Worm (Caenorhabditis elegans) whole organism, late embryonic: ENCODE data around the gene C45G9.4.

ENCODE experiments used
- C08G9.2 ChIP-seq: sonication (generic microtip); optimal IDR thresholded peaks from 2 replicates; lab custom pipeline; 2016; ENCODE audit warnings: mild to moderate bottlenecking, missing genetic modification characterization, moderate library complexity, missing compliant biosample characterization
- C38D4.7 ChIP-seq: fragments of 200-800 bp; sonication (Bioruptor generic); optimal IDR thresholded peaks from 2 replicates; lab custom pipeline; 2018; ENCODE audit warnings: mild to moderate bottlenecking, missing genetic modification characterization, moderate library complexity, missing compliant biosample characterization
- F13H6.1 ChIP-seq: sonication (generic microtip); optimal IDR thresholded peaks from 2 replicates; lab custom pipeline; 2016; ENCODE audit warnings: missing genetic modification characterization, missing compliant biosample characterization
- Y22D7AL.16 ChIP-seq: sonication (generic microtip); optimal IDR thresholded peaks from 2 replicates; lab custom pipeline; 2016; ENCODE audit warnings: missing genetic modification characterization, missing compliant biosample characterization
- ama-1 ChIP-seq: fragments of 150-350 bp; optimal IDR thresholded peaks from 2 replicates; lab custom pipeline; 2014
- ceh-14 ChIP-seq: sonication (generic microtip); optimal IDR thresholded peaks from 2 replicates; lab custom pipeline; 2016; ENCODE audit warnings: missing genotype, missing genetic modification characterization, missing compliant biosample characterization
- ceh-19 ChIP-seq: fragments of 200-800 bp; sonication (Bioruptor generic); optimal IDR thresholded peaks from 2 replicates; lab custom pipeline; 2018; ENCODE audit warnings: mild to moderate bottlenecking, missing genetic modification characterization, missing compliant biosample characterization
- ceh-2 ChIP-seq: sonication (generic microtip); optimal IDR thresholded peaks from 2 replicates; lab custom pipeline; 2016; ENCODE audit warnings: missing genotype, missing genetic modification characterization, missing compliant biosample characterization
- ceh-24 ChIP-seq: sonication (generic microtip); optimal IDR thresholded peaks from 2 replicates; lab custom pipeline; 2016; ENCODE audit warnings: mild to moderate bottlenecking, missing genetic modification characterization, missing compliant biosample characterization
- ceh-30 ChIP-seq: fragments of 150-350 bp; optimal IDR thresholded peaks from 2 replicates; lab custom pipeline; 2014; ENCODE audit warnings: missing biosample characterization, missing genetic modification characterization
- ceh-31 ChIP-seq: sonication (generic microtip); optimal IDR thresholded peaks from 2 replicates; lab custom pipeline; 2016; ENCODE audit warnings: missing genetic modification characterization, missing compliant biosample characterization
- ceh-48 ChIP-seq: sonication (generic microtip); optimal IDR thresholded peaks from 2 replicates; lab custom pipeline; 2016; ENCODE audit warnings: missing genetic modification characterization, inconsistent platforms, missing compliant biosample characterization
- che-1 ChIP-seq: sonication (generic microtip); optimal IDR thresholded peaks from 2 replicates; lab custom pipeline; 2016; ENCODE audit warnings: mild to moderate bottlenecking, missing genetic modification characterization, missing compliant biosample characterization
- dve-1 ChIP-seq: sonication (generic microtip); optimal IDR thresholded peaks from 2 replicates; lab custom pipeline; 2017; ENCODE audit warnings: antibody characterized with exemption, mild to moderate bottlenecking, missing genetic modification characterization, missing compliant biosample characterization
- elt-2 ChIP-seq: sonication (generic microtip); optimal IDR thresholded peaks from 2 replicates; lab custom pipeline; 2016; ENCODE audit warnings: missing genetic modification reagents, missing genetic modification characterization, missing compliant biosample characterization
- ets-4 ChIP-seq: sonication (generic microtip); optimal IDR thresholded peaks from 2 replicates; lab custom pipeline; 2016; ENCODE audit warnings: missing genetic modification characterization, missing compliant biosample characterization
- hlh-13 ChIP-seq: fragments of 200-800 bp; sonication (Bioruptor generic); optimal IDR thresholded peaks from 2 replicates; lab custom pipeline; 2018; ENCODE audit warnings: mild to moderate bottlenecking, missing genetic modification characterization, missing compliant biosample characterization
- hlh-15 ChIP-seq: sonication (generic microtip); optimal IDR thresholded peaks from 2 replicates; lab custom pipeline; 2016; ENCODE audit warnings: missing genetic modification characterization, missing compliant biosample characterization
- hlh-30 ChIP-seq: sonication (generic microtip); optimal IDR thresholded peaks from 2 replicates; lab custom pipeline; 2017; ENCODE audit warnings: antibody characterized with exemption, missing genetic modification characterization, missing compliant biosample characterization; ENCODE audit not compliant: insufficient read depth
- hlh-8 ChIP-seq: sonication (generic microtip); optimal IDR thresholded peaks from 2 replicates; lab custom pipeline; 2016; ENCODE audit warnings: missing genotype, missing genetic modification characterization, missing compliant biosample characterization
- nfya-1 ChIP-seq: sonication (generic microtip); optimal IDR thresholded peaks from 2 replicates; lab custom pipeline; 2017; ENCODE audit warnings: missing genetic modification characterization, mild to moderate bottlenecking, missing compliant biosample characterization, antibody characterized with exemption, moderate library complexity
- odd-2 ChIP-seq: sonication (generic microtip); optimal IDR thresholded peaks from 2 replicates; lab custom pipeline; 2017; ENCODE audit warnings: antibody characterized with exemption, mild to moderate bottlenecking, missing genetic modification characterization, missing compliant biosample characterization
- pag-3 ChIP-seq: sonication (generic microtip); optimal IDR thresholded peaks from 2 replicates; lab custom pipeline; 2016; ENCODE audit warnings: missing compliant biosample characterization, missing genetic modification characterization, borderline replicate concordance
- pros-1 ChIP-seq: fragments of 150-350 bp; optimal IDR thresholded peaks from 2 replicates; lab custom pipeline; 2014; ENCODE audit warnings: missing biosample characterization, missing genetic modification reagents, missing genetic modification characterization
- ref-2 ChIP-seq: sonication (generic microtip); optimal IDR thresholded peaks from 2 replicates; lab custom pipeline; 2016; ENCODE audit warnings: missing genetic modification characterization, missing compliant biosample characterization
- rnt-1 ChIP-seq: sonication (generic microtip); optimal IDR thresholded peaks from 2 replicates; lab custom pipeline; 2016; ENCODE audit warnings: missing genetic modification characterization, missing compliant biosample characterization
- sdc-2 ChIP-seq: sonication (generic microtip); optimal IDR thresholded peaks from 2 replicates; lab custom pipeline; 2016; ENCODE audit warnings: missing genotype, missing genetic modification characterization, missing compliant biosample characterization
- tbx-2 ChIP-seq: sonication (generic microtip); optimal IDR thresholded peaks from 2 replicates; lab custom pipeline; 2016; ENCODE audit warnings: missing genetic modification characterization, missing compliant biosample characterization
- tbx-7 ChIP-seq: sonication (generic microtip); optimal IDR thresholded peaks from 2 replicates; lab custom pipeline; 2016; ENCODE audit warnings: missing genotype, missing genetic modification characterization, missing compliant biosample characterization
- ttx-3 ChIP-seq: sonication (generic microtip); optimal IDR thresholded peaks from 2 replicates; lab custom pipeline; 2016; ENCODE audit warnings: missing genetic modification reagents, missing genetic modification characterization, missing compliant biosample characterization
- unc-3 ChIP-seq, 2 experiments: fragments of 200-800 bp in 1 of 2; sonication (Bioruptor generic) in 1 of 2; sonication (generic microtip) in 1 of 2; conservative IDR thresholded peaks in 1 of 2; optimal IDR thresholded peaks in 1 of 2; 2 replicates each; pipeline versions ENCODE4 v1.3.6 to Lab custom; 2016 to 2022; ENCODE audit warnings: missing compliant biosample characterization in 2 of 2, missing genetic modification characterization in 2 of 2, missing genetic modification reagents in 1 of 2
- unc-42 ChIP-seq: sonication (generic microtip); optimal IDR thresholded peaks from 2 replicates; lab custom pipeline; 2016; ENCODE audit warnings: missing genotype, missing genetic modification characterization, missing compliant biosample characterization
- unc-55 ChIP-seq: sonication (generic microtip); optimal IDR thresholded peaks from 2 replicates; lab custom pipeline; 2017; ENCODE audit warnings: missing biosample characterization, missing genetic modification reagents, missing genetic modification characterization
- unc-86 ChIP-seq: sonication (generic microtip); optimal IDR thresholded peaks from 2 replicates; lab custom pipeline; 2016; ENCODE audit warnings: missing genetic modification characterization, missing compliant biosample characterization

C45G9.4 gene

DNA sequence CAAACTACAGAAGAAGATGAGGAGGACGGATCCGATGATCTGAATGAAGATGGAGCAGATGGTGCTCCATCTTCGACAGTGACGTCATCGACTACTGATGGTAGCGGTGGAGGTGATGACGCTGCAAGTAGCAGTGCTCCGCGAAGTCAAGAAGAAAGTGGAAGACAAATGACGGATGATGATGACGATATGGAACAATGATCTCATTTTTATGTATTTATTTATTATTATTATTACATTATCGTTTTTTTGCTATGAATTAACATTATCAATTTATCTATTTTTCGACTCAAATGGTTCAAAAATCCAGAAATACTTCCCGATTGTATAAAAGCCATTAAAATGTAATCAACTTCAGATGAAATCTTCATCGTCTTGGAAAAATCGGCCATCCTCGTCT, 40.8 kb upstream of the C45G9.4 start, which contains the start of gene R144.3:
TSS of gene R144.3 (plus strand) at position 301 of the 400 bp plus-strand sequence.
- TF ChIP-seq tbx-7 (no peak), ceh-30 (no peak), ceh-14 (no peak)

DNA sequence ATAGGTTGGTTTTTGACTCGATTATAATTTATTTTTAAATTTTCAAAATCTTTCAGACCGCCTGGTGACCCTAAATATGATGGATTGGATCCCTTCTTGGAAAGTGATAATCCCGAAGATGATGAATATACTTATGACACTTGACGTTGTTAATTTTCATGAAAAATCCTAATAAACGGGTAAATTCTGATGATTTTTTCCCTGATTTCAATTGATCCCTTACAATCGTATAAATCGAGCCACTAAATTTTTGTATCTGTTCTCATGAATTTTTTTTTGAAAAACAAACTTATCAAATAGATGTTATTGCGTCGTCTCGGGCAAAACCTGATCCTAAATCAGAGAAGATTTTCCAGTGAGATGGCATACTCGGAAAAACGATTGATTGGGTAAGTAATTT, 39.5 kb upstream of the C45G9.4 start, which contains the start of gene R144.13:
TSS of gene R144.13 (plus strand) at position 301 of the 400 bp plus-strand sequence.
- TF ChIP-seq elt-2 (tag; lab: Kevin White, UChicago) (no peak), ttx-3 (tag; lab: Kevin White, UChicago) (no peak), tbx-7 (no peak), ceh-30 (no peak)

DNA sequence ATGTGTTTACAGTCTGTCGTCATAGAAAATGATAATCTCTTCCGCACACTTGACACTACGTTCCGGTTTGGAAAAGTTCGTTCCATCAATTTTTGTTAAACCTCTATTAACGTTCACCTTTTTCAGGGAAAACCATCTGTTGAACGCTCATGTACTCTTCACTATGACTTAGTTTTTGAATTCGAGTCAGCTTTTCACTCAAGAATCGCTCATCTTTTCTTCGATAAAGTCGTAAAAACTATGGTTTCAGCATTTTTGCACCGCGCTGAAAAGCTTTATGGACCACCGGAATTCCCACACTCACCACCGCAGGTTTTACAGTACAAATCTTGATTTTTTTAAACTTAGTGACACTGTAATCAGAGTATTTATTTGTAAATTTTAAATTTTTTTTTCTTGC, 38.9 kb upstream of the C45G9.4 start:
- TF ChIP-seq F13H6.1 (no peak), Y22D7AL.16 (tag; lab: Kevin White, UChicago) (no peak)

DNA sequence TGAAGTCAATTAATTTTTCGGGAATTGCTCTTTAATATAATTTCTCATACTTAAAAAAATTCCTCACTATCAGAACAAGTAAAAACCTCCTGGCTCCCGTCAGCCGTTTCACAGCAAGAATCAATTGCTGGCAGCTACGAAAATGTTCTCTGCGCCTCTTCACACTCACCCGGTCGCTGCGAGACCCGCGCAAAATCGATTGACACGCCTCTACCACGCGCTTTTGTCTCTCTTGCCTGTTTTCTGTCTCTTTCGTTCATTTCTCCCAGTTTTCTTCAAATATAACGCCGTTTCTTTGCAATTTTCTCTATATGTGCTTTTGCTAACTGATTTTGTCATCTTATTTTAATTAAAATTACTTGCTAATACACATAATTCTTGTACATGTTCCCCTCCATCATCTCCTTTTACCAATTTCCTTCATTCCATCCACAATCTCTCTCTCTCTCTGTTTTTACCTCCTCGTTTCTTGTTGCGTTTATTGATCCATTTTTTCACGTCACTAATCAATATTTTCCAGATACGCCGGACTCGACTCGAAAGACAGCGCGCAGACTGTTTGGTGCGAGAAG, 38.0 kb upstream of the C45G9.4 start, which contains the start of gene pcf-11:
TSS of gene pcf-11 (plus strand) at position 522 of the 572 bp plus-strand sequence.
- peak; percentile 70 for TF ChIP-seq unc-55 (GFP tag; lab: Kevin White, UChicago)
- TF ChIP-seq rnt-1 (tag; lab: Kevin White, UChicago), result peak; percentile 35
- TF ChIP-seq dve-1 (tag; lab: Kevin White, UChicago), result no peak
- no peak for TF ChIP-seq che-1 (tag; lab: Kevin White, UChicago)
- TF ChIP-seq pag-3, result no peak
- no peak for TF ChIP-seq ceh-19 (GFP tag; lab: Kevin White, UChicago)
- peak; percentile 88 for TF ChIP-seq hlh-30 (tag; lab: Kevin White, UChicago)
- TF ChIP-seq ceh-48 (tag; lab: Kevin White, UChicago), result peak; percentile 83
- TF ChIP-seq ets-4 (tag; lab: Kevin White, UChicago), result peak; percentile 43
- peak; percentile 14 for TF ChIP-seq pros-1 (tag; lab: Kevin White, UChicago)
- TF ChIP-seq unc-42 (tag; lab: Kevin White, UChicago), result peak; percentile 27
- no peak for TF ChIP-seq Y22D7AL.16 (tag; lab: Kevin White, UChicago)
- no peak for TF ChIP-seq unc-3 (GFP tag; conservative IDR thresholded peaks at IDR 0.05; lab: Robert Waterston, UW)
- no peak for TF ChIP-seq unc-3 (tag; optimal IDR thresholded peaks at IDR 0.05; lab: Kevin White, UChicago)
- peak; percentile 63 for TF ChIP-seq ref-2 (tag; lab: Kevin White, UChicago)
- peak; percentile 7 for TF ChIP-seq unc-86
- no peak for TF ChIP-seq sdc-2 (tag; lab: Kevin White, UChicago)
- peak; percentile 17 for TF ChIP-seq tbx-2
- TF ChIP-seq nfya-1 (tag; lab: Kevin White, UChicago), result peak; percentile 68
- TF ChIP-seq C08G9.2 (tag; lab: Kevin White, UChicago), result no peak
- peak; percentile 53 for TF ChIP-seq ceh-31
- TF ChIP-seq ceh-2 (tag; lab: Kevin White, UChicago), result peak; percentile 18

DNA sequence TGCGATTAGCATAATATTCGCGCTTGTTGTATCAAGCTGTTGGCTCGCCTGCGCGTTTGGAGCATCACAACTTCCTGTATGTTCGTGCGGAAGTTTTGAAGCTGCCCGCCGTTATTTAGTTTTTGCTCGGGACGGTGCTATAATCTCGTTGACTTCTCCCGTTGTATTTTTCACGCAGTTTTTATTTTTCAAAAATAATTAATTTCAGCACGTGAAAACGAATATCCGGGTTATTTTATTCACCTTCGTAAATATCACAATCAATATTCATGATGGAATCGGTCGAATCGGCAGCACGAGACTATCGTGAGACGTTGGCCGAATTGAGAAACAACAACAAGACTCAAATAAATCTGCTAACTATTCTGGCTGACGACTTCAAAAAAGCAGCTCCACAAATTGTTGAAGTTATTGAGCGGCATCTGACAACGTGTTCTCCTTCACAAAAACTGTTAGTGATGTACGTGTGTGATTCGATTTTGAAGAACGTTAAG, 37.3 kb upstream of the C45G9.4 start:
- TF ChIP-seq hlh-8 (tag; lab: Kevin White, UChicago) (no peak), ama-1 (lab: Kevin White, UChicago) (peak; percentile 34)

DNA sequence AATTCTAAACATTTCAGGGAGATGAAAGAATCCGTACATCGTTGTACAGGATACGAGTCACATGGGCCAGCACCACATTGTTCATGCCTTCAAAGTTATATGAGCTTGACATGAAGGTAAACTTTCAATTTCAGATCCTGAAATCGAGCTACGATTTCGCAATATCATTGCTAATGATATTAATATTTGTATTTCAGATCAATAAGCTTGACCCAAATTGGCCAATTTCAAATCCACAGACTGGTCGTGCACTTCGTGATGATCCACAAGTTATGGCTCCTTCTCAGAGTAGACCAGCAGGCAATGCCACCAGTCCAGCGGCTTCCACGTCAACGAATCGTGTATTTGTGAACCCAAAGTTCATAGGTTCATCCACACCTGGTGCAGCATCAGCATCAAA, 36.1 kb upstream of the C45G9.4 start:
- no peak for TF ChIP-seq C38D4.7 (GFP tag; lab: Kevin White, UChicago)
- TF ChIP-seq hlh-15 (tag; lab: Kevin White, UChicago), result no peak
- TF ChIP-seq ceh-24 (tag; lab: Kevin White, UChicago), result no peak
- TF ChIP-seq odd-2 (tag; lab: Kevin White, UChicago), result no peak
- no peak for TF ChIP-seq ceh-19 (GFP tag; lab: Kevin White, UChicago)
- no peak for TF ChIP-seq C08G9.2 (tag; lab: Kevin White, UChicago)
- no peak for TF ChIP-seq ttx-3 (tag; lab: Kevin White, UChicago)
- TF ChIP-seq unc-42 (tag; lab: Kevin White, UChicago), result no peak
- no peak for TF ChIP-seq ref-2 (tag; lab: Kevin White, UChicago)
- TF ChIP-seq ets-4 (tag; lab: Kevin White, UChicago), result no peak
- TF ChIP-seq hlh-13, result no peak
